Fruit fly (Drosophila melanogaster): ENCODE measurements around the gene CG42828.

dm6 chr3R:23347432-23348305 is 25.8 kb upstream of the CG42828 start, which contains the start of gene PolE1:
- TF ChIP-seq CG8478 (optimal IDR thresholded peaks at IDR 0.05) = no peak
- no peak for TF ChIP-seq CTCF (optimal IDR thresholded peaks at IDR 0.05)

Measured in S2 (cell line).